Worm (Caenorhabditis elegans): Measurements from ENCODE around the gene T04F8.2.

Gene T04F8.2

DNA sequence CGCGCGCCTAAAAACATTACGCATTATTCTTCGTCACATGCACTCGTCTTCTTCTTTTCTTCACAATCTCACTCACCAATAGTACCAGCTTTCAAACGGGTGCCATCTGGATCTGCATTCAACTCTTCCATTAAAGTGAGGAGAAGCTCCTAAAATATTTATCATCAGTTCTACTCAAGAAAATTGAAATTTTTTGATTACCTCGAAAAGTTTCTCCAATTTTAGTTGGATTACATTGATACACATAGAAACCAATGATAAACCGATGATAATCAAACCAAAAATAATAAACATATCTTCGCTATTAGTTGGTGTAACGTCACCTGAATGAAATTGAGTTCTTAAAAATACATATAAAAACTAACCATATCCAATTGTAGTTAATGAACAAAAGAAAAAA lies 31.7 kb downstream of the T04F8.2 start:
- TF ChIP-seq unc-62 (GFP tag; optimal IDR thresholded peaks at IDR 0.05): no peak

DNA sequence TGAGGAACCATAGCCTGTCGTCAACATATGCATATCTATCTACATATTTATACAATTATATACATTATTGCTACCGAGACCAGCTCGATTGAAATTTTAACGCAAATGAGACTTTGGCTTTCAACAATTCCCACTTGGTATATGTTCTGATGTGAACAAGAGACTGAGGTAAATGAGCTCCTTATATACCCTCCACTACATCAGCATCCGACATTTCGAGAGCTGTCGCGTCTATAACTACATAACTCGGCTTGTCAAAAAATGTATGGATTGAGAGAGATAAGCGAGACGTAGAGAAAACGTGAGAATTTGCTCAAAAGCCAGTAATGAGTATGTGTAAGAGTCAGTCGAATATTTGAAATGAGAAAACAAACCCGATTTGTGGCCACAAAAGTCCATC lies 32.9 kb downstream of the T04F8.2 start:
- no peak for TF ChIP-seq unc-62 (GFP tag; optimal IDR thresholded peaks at IDR 0.05)

DNA sequence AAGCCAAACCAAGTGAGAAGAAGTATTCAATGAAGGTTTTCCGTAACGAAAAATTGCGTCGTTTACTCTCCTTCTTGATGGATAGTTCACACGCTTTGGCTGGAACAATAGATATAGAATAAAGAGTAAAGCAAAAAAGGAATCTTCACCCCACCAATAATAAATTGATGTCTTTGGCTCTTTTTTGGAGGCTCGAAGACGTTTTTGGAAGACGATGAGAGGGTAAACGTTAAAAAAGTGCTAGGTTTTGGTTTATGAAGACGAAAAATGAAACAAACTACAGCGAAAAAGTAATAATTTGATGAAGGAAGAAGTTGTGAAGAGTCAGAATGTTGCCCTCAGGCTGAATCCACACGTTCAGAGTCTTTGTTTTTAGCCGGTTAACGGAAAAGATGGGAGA lies 34.4 kb downstream of the T04F8.2 start, which contains the start of gene sto-3:
Gene sto-3 (minus strand): TSS at position 101 of the 400 bp plus-strand sequence.
- no peak for TF ChIP-seq unc-62 (GFP tag; optimal IDR thresholded peaks at IDR 0.05)

DNA sequence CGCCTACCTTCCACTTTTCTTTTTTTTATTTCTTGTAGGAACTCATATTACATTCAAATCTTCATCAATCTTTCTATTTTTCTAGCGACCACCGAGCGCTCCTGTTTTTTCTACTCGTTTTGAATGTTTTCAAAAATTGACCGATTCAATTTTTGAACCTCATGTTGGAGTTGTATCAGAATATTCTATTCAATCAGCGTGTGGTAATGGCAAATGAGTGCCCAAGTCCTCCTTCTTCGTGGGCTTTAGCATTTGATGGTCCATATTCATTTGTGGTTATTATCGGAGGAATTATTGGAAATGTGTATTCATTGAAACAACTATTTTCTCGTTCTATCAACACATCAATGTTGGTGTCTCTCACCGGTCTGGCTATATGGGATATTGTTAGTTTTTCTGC lies 39.0 kb downstream of the T04F8.2 start, which contains the start of gene F52D10.4:
Gene F52D10.4 (plus strand): TSS at position 84 of the 400 bp plus-strand sequence.
- no peak for TF ChIP-seq unc-62 (GFP tag; optimal IDR thresholded peaks at IDR 0.05)

DNA sequence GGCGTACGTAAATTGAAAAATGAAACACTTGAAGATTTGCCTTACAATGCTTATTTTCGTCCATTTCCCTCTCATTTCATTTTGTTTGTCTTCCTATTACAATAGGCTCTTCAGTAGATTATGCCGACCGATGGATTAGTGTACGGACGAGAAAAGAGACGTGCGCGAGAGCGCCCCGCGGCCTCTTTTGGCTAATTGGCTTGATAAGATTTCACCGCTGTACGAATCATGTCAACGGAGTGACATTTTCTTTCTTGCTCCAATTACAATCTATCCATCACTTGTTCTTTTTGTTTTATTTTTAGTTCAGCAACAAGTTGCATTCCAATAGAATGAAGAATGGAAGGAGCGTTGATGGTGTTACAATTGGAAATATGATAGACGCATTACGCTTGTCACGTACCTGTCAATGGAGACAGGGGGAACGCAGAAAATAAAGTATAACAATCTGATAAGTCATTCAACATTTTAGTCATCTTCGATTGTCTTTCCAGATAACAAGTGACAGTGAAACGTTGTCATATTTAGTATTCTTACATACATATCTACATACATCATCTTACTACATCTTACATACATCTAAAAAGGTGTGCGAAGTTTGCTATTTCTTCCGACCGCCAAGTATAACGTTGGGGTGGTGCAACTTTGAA lies 48.1 kb downstream of the T04F8.2 start:
- no peak for TF ChIP-seq unc-62 (GFP tag; optimal IDR thresholded peaks at IDR 0.05)

DNA sequence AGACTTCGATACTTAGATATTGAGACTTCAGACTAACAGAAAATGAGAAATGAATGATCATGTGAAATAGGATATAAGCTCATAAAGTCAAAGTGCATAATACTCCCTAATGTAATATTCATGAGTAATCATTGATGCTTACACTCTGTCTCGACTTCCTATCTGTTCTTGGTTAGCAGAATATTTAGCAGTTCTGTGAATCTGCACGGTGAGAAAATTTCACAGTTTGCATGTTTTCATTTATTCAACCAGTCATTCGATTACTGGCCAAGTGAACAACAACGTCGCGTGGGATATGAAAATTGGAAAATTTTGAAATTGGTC lies 48.9 kb downstream of the T04F8.2 start:
- TF ChIP-seq unc-62 (GFP tag; optimal IDR thresholded peaks at IDR 0.05): no peak

DNA sequence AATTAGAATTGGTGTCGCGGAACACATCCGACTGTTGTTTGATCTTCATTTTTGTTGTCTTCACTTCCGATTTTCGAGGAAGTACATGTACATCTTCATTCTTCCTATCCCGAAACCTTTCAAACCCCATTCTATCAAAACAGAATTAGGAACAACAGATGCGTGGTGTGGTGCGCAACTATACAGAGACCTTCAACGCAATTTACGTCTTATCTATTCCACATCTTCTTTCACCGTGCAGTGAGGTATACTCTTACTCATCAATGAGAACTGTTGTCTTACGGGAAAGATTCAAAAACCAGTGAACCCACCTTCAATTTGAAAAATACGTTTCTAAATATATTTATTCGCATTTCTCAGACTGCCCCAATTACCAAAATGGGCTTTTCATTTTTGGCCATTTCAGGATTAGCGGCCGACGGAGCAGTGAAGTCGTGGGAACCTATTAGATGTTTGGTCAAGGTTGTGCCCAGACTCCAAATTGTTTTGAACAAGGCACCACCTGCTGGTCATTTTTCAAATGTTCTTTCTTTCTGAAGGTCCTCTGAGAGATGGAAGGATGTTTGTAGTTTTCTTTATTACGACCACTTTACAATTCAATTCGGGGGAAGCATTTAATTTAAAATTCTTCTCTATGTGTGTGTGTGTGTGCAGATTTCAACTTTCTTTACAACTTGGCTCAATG lies 49.4 kb downstream of the T04F8.2 start:
- no peak for TF ChIP-seq unc-62 (GFP tag; optimal IDR thresholded peaks at IDR 0.05)

DNA sequence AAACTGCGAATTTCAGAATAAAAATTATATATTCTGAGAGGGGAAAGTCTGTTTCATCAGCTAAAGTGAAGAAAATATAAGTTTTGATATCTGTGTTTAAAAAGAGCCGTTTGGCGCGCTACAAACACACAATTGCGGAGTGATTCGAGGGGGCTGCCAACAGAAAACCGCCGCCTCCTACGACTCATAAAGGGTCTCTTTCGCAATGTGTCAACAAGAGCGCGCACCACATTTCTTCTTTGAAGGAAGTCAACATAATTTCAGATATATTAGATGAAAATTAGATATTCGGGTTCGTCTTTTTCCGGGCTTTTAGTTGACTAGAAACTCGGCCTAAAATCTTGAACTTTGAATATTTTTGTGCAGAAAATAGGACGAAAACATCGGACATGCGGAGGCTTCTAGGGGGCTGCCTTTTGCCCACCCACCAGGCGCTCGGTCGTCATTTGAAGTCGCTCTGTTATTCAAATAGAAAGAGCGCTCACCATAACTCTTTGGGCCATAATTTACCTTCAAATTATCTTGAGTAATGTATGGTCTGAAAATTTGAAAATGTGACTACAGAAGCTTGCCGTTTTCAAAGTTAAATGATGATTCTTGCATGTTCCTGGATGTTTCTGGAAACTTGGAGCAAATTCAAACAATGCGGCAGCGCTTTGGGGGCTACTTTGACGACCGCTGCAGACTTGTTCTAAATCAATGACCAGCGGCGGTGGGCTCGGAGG lies 50.4 kb downstream of the T04F8.2 start:
- TF ChIP-seq unc-62 (GFP tag; optimal IDR thresholded peaks at IDR 0.05): peak; percentile 22

DNA sequence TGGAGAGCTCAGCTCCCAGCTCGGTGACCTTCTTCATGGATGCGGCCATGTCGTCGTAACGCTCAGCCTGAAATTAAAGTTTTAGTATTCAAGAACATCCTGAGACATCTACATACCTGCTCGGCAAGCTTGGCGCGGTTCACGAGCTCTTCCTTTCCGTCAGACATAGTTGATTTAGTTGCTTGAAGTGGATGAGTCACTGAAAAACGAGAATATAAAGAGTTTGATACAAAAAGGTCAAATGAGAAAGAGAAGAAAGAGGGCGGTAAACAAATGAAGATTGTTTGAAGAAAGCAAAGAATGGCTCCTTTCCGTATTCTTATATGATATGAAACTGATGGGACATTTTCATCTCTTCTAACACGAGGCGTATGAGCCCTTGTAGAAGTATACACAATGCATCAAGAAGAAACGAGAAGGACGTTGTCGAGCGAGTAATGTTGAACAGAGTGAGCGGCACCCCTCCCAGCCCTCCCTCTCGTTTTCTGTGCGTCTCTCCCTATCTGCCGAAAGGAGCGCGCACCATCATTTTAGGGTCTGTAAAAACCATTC lies 51.1 kb downstream of the T04F8.2 start, which contains the start of gene ftt-2:
Gene ftt-2 (minus strand): TSS at position 206 of the 552 bp plus-strand sequence.
- TF ChIP-seq unc-62 (GFP tag; optimal IDR thresholded peaks at IDR 0.05): no peak
